Worm (Caenorhabditis elegans): ENCODE measurements around the gene Y54G2A.44.

Gene Y54G2A.44

ce11 chrIV:2774500-2774899 is 27.2 kb upstream of the Y54G2A.44 start (continued):
- TF ChIP-seq egrh-3 (GFP tag; IDR thresholded peaks at IDR 0.05) (0 out of 2 replicates have a peak, but pooled peaks have one; percentile 28), ets-4 (GFP tag; optimal IDR thresholded peaks at IDR 0.05) (no peak), repo-1 (tag; optimal IDR thresholded peaks at IDR 0.05) (no peak), ceh-91 (GFP tag; IDR thresholded peaks at IDR 0.05) (no peak), sdz-38 (tag; optimal IDR thresholded peaks at IDR 0.05) (no peak), nhr-120 (GFP tag; IDR thresholded peaks at IDR 0.05) (no peak), snpc-1.3 (tag; optimal IDR thresholded peaks at IDR 0.05; ENCODE audit: insufficient read depth) (no peak), atf-7 (tag; optimal IDR thresholded peaks at IDR 0.05) (no peak), ztf-28 (GFP tag; IDR thresholded peaks at IDR 0.05) (no peak), lsl-1 (GFP tag; optimal IDR thresholded peaks at IDR 0.05) (no peak), sea-2 (GFP tag; IDR thresholded peaks at IDR 0.05) (no peak), ceh-100 (GFP tag; IDR thresholded peaks at IDR 0.05) (no peak), ceh-58 (GFP tag; IDR thresholded peaks at IDR 0.05) (no peak), Y95B8A.8 (GFP tag; IDR thresholded peaks at IDR 0.05) (0 out of 2 replicates have a peak, but pooled peaks have one; percentile 25)

- no peak for TF ChIP-seq C17E4.6 (GFP tag; IDR thresholded peaks at IDR 0.05)
- TF ChIP-seq madf-3 (GFP tag; IDR thresholded peaks at IDR 0.05): no peak
- TF ChIP-seq tbp1 (GFP tag; optimal IDR thresholded peaks at IDR 0.05): no peak
- TF ChIP-seq sptf-2 (GFP tag; optimal IDR thresholded peaks at IDR 0.05): no peak
- TF ChIP-seq cebp-1 (GFP tag; IDR thresholded peaks at IDR 0.05): no peak
- peak; percentile 43 for TF ChIP-seq cebp-1 (tag; optimal IDR thresholded peaks at IDR 0.05)
- no peak for TF ChIP-seq lag-1 (GFP tag; IDR thresholded peaks at IDR 0.05)
- no peak for TF ChIP-seq rpc-1 (optimal IDR thresholded peaks at IDR 0.05)
- TF ChIP-seq rpc-1 (tag; optimal IDR thresholded peaks at IDR 0.05): no peak
- no peak for TF ChIP-seq somi-1 (GFP tag; optimal IDR thresholded peaks at IDR 0.05)
- peak; percentile 44; the same call in 1 of the 2 replicates for TF ChIP-seq mcd-1 (GFP tag; IDR thresholded peaks at IDR 0.05)
- TF ChIP-seq ceh-27 (GFP tag; optimal IDR thresholded peaks at IDR 0.05): no peak
- TF ChIP-seq madf-8 (GFP tag; conservative IDR thresholded peaks at IDR 0.05): no peak
- no peak for TF ChIP-seq chd-7 (tag; optimal IDR thresholded peaks at IDR 0.05)
- no peak for TF ChIP-seq Y67H2A.10 (GFP tag; conservative IDR thresholded peaks at IDR 0.05)
- TF ChIP-seq die-1 (tag; optimal IDR thresholded peaks at IDR 0.05): no peak
- TF ChIP-seq egrh-3 (GFP tag; IDR thresholded peaks at IDR 0.05): peak; percentile 51; the same call in 1 of the 2 replicates
- no peak for TF ChIP-seq Y95B8A.8 (GFP tag; IDR thresholded peaks at IDR 0.05)
- TF ChIP-seq snpc-3.4 (tag; optimal IDR thresholded peaks at IDR 0.05): no peak
- 0 out of 2 replicates have a peak, but pooled peaks have one; percentile 38 for TF ChIP-seq pbrm-1 (GFP tag; IDR thresholded peaks at IDR 0.05)
- no peak for TF ChIP-seq C06A6.2 (GFP tag; conservative IDR thresholded peaks at IDR 0.05)
- TF ChIP-seq nfyb-1 (GFP tag; IDR thresholded peaks at IDR 0.05): peak; percentile 54; the same call in 1 of the 2 replicates
- TF ChIP-seq lir-1 (GFP tag; conservative IDR thresholded peaks at IDR 0.05): no peak
- peak; percentile 39 for TF ChIP-seq K12H6.12 (tag; optimal IDR thresholded peaks at IDR 0.05)
- TF ChIP-seq lin-54 (GFP tag; optimal IDR thresholded peaks at IDR 0.05): no peak
- TF ChIP-seq unc-130 (GFP tag; optimal IDR thresholded peaks at IDR 0.05): no peak
- peak; percentile 26; the same call in 1 of the 2 replicates for TF ChIP-seq dox-1 (GFP tag; IDR thresholded peaks at IDR 0.05)
- no peak for TF ChIP-seq akir-1 (GFP tag; optimal IDR thresholded peaks at IDR 0.05)
- no peak for TF ChIP-seq D2030.7 (GFP tag; IDR thresholded peaks at IDR 0.05)
- no peak for TF ChIP-seq athp-1 (tag; optimal IDR thresholded peaks at IDR 0.05)
- no peak for TF ChIP-seq mxl-1 (tag; optimal IDR thresholded peaks at IDR 0.05)
- no peak for TF ChIP-seq attf-6 (GFP tag; IDR thresholded peaks at IDR 0.05)
- no peak for TF ChIP-seq Y79H2A.3 (GFP tag; conservative IDR thresholded peaks at IDR 0.05)
- TF ChIP-seq hlh-12 (tag; optimal IDR thresholded peaks at IDR 0.05): no peak
- TF ChIP-seq hmg-1.2 (GFP tag; IDR thresholded peaks at IDR 0.05): peak; percentile 78
- peak; percentile 95 for TF ChIP-seq zfh-2 (GFP tag; conservative IDR thresholded peaks at IDR 0.05)
These were observed 25.5 kb upstream of the Y54G2A.44 start for ce11 chrIV:2775992-2776630.

All from whole organism, young adult.